Worm (Caenorhabditis elegans) whole organism, young adult: ENCODE data around the gene gst-6.

Experiments
- B0019.2 ChIP-seq: fragments of 200-800 bp; sonication (Bioruptor generic); conservative IDR thresholded peaks from 2 replicates; pipeline ENCODE4 v1.3.6; 2022; ENCODE audit warnings: missing genetic modification reagents, missing genetic modification characterization, missing compliant biosample characterization
- F22D6.2 ChIP-seq: sonication (generic microtip); optimal IDR thresholded peaks from 2 replicates; lab custom pipeline; 2016; ENCODE audit warnings: mild to moderate bottlenecking, missing genetic modification characterization, missing compliant biosample characterization
- F23B12.7 ChIP-seq: sonication (generic microtip); optimal IDR thresholded peaks from 2 replicates; lab custom pipeline; 2017; ENCODE audit warnings: missing genetic modification characterization, mild to moderate bottlenecking, missing compliant biosample characterization, antibody characterized with exemption, moderate library complexity; ENCODE audit not compliant: insufficient read depth
- F33H1.4 ChIP-seq: fragments of 200-800 bp; sonication (Bioruptor generic); IDR thresholded peaks from 2 replicates; pipeline ENCODE4 v1.3.6; 2022; ENCODE audit warnings: missing genetic modification reagents, missing genetic modification characterization, missing compliant biosample characterization
- F37B4.10 ChIP-seq: fragments of 200-800 bp; sonication (Bioruptor generic); IDR thresholded peaks from 2 replicates; pipeline ENCODE4 v1.3.6; 2022; ENCODE audit warnings: missing genetic modification characterization, missing compliant biosample characterization
- F49E8.2 ChIP-seq: sonication (generic microtip); optimal IDR thresholded peaks from 3 replicates; lab custom pipeline; 2017; ENCODE audit warnings: missing genetic modification characterization, mild to moderate bottlenecking, missing compliant biosample characterization, antibody characterized with exemption, moderate library complexity; ENCODE audit not compliant: insufficient read depth
- K11D2.4 ChIP-seq: fragments of 200-800 bp; sonication (Bioruptor generic); IDR thresholded peaks from 2 replicates; pipeline ENCODE4 v1.3.6; 2022; ENCODE audit warnings: missing genetic modification reagents, missing genetic modification characterization, missing compliant biosample characterization
- K12H6.12 ChIP-seq: fragments of 200-800 bp; sonication (Bioruptor generic); optimal IDR thresholded peaks from 2 replicates; lab custom pipeline; 2018; ENCODE audit warnings: mild to moderate bottlenecking, missing genetic modification characterization, missing compliant biosample characterization
- Y95B8A.8 ChIP-seq: fragments of 200-800 bp; sonication (Bioruptor generic); IDR thresholded peaks from 2 replicates; pipeline ENCODE4 v1.3.6; 2022; ENCODE audit warnings: missing genetic modification reagents, missing genetic modification characterization, missing compliant biosample characterization
- ZK185.1 ChIP-seq: sonication (generic microtip); optimal IDR thresholded peaks from 2 replicates; lab custom pipeline; 2016; ENCODE audit warnings: mild to moderate bottlenecking, missing genetic modification characterization, missing compliant biosample characterization; ENCODE audit not compliant: poor library complexity, severe bottlenecking
- athp-1 ChIP-seq: sonication (generic microtip); optimal IDR thresholded peaks from 2 replicates; lab custom pipeline; 2017; ENCODE audit warnings: mild to moderate bottlenecking, missing genetic modification characterization, missing compliant biosample characterization
- attf-5 ChIP-seq: fragments of 200-800 bp; sonication (Bioruptor generic); optimal IDR thresholded peaks from 2 replicates; lab custom pipeline; 2018; ENCODE audit warnings: mild to moderate bottlenecking, missing genetic modification characterization, missing compliant biosample characterization
- bed-1 ChIP-seq: fragments of 200-800 bp; sonication (Bioruptor generic); IDR thresholded peaks from 2 replicates; pipeline ENCODE4 v1.3.6; 2022; ENCODE audit warnings: missing genetic modification reagents, missing genetic modification characterization, missing compliant biosample characterization
- bed-2 ChIP-seq: fragments of 200-800 bp; sonication (Bioruptor generic); IDR thresholded peaks from 2 replicates; pipeline ENCODE4 v1.3.6; 2022; ENCODE audit warnings: missing genetic modification reagents, missing genetic modification characterization, missing compliant biosample characterization
- cebp-1 ChIP-seq, 2 experiments: fragments of 200-800 bp in 1 of 2; sonication (Bioruptor generic) in 1 of 2; sonication (generic microtip) in 1 of 2; IDR thresholded peaks in 1 of 2; optimal IDR thresholded peaks in 1 of 2; 2 replicates each; pipeline versions ENCODE4 v1.3.6 to Lab custom; 2017 to 2022; ENCODE audit warnings: missing compliant biosample characterization in 2 of 2, missing genetic modification characterization in 2 of 2, mild to moderate bottlenecking in 1 of 2, missing genetic modification reagents in 1 of 2, moderate library complexity in 1 of 2
- chd-7 ChIP-seq: sonication (generic microtip); optimal IDR thresholded peaks from 2 replicates; lab custom pipeline; 2016; ENCODE audit warnings: mild to moderate bottlenecking, missing genetic modification characterization, moderate library complexity, missing compliant biosample characterization
- dpff-1 ChIP-seq: sonication (generic microtip); optimal IDR thresholded peaks from 2 replicates; lab custom pipeline; 2017; ENCODE audit warnings: mild to moderate bottlenecking, missing genetic modification characterization, missing compliant biosample characterization
- dpl-1 ChIP-seq: fragments of 150-350 bp; optimal IDR thresholded peaks from 2 replicates; lab custom pipeline; 2014; ENCODE audit warnings: missing biosample characterization, missing genetic modification reagents, missing genetic modification characterization
- him-1 ChIP-seq: sonication (generic microtip); optimal IDR thresholded peaks from 2 replicates; lab custom pipeline; 2016; ENCODE audit warnings: missing genotype, missing genetic modification reagents, missing genetic modification characterization, missing compliant biosample characterization
- hlh-12 ChIP-seq: sonication (generic microtip); optimal IDR thresholded peaks from 2 replicates; lab custom pipeline; 2016; ENCODE audit warnings: missing genetic modification characterization, missing compliant biosample characterization
- let-526 ChIP-seq: fragments of 200-800 bp; sonication (Bioruptor generic); IDR thresholded peaks from 2 replicates; pipeline ENCODE4 v1.3.6; 2022; ENCODE audit warnings: missing genetic modification reagents, missing genetic modification characterization, missing compliant biosample characterization
- let-607 ChIP-seq, 2 experiments: fragments of 200-800 bp in 1 of 2; sonication (Bioruptor generic) in 1 of 2; sonication (generic microtip) in 1 of 2; optimal IDR thresholded peaks; 2 replicates each; lab custom pipeline; 2016 to 2018; ENCODE audit warnings: mild to moderate bottlenecking in 2 of 2, missing compliant biosample characterization in 2 of 2, missing genetic modification characterization in 2 of 2, moderate library complexity in 2 of 2, missing genotype in 1 of 2
- lin-26 ChIP-seq: fragments of 200-800 bp; sonication (Bioruptor generic); IDR thresholded peaks from 2 replicates; pipeline ENCODE4 v1.3.6; 2022; ENCODE audit warnings: missing genetic modification reagents, missing genetic modification characterization, missing compliant biosample characterization
- lin-35 ChIP-seq, 3 experiments: fragments of 150-350 bp in 2 of 3; sonication (generic microtip) in 1 of 3; optimal IDR thresholded peaks; 2 replicates each; lab custom pipeline; 2014 to 2018; ENCODE audit warnings: missing biosample characterization in 3 of 3, missing genetic modification characterization in 3 of 3, missing genetic modification reagents in 3 of 3
- lsl-1 ChIP-seq: fragments of 200-800 bp; sonication (Bioruptor generic); optimal IDR thresholded peaks from 2 replicates; lab custom pipeline; 2018; ENCODE audit warnings: mild to moderate bottlenecking, missing genetic modification characterization, moderate library complexity, missing compliant biosample characterization
- madf-6 ChIP-seq: fragments of 200-800 bp; sonication (Bioruptor generic); IDR thresholded peaks from 2 replicates; pipeline ENCODE4 v1.3.6; 2022; ENCODE audit warnings: missing genetic modification reagents, missing genetic modification characterization, missing compliant biosample characterization
- mes-4 ChIP-seq: sonication (generic microtip); optimal IDR thresholded peaks from 2 replicates; lab custom pipeline; 2016; ENCODE audit warnings: missing genotype, missing genetic modification characterization, missing compliant biosample characterization
- nfyb-1 ChIP-seq: fragments of 200-800 bp; sonication (Bioruptor generic); IDR thresholded peaks from 2 replicates; pipeline ENCODE4 v1.3.6; 2022; ENCODE audit warnings: missing genetic modification reagents, missing genetic modification characterization, missing compliant biosample characterization
- nhr-27 ChIP-seq: fragments of 200-800 bp; sonication (Bioruptor generic); optimal IDR thresholded peaks from 2 replicates; lab custom pipeline; 2018; ENCODE audit warnings: mild to moderate bottlenecking, missing genetic modification characterization, moderate library complexity, missing compliant biosample characterization
- pbrm-1 ChIP-seq: fragments of 200-800 bp; sonication (Bioruptor generic); IDR thresholded peaks from 2 replicates; pipeline ENCODE4 v1.3.6; 2022; ENCODE audit warnings: missing genetic modification reagents, missing genetic modification characterization, missing compliant biosample characterization
- pha-4 ChIP-seq: fragments of 150-350 bp; sonication (generic microtip); optimal IDR thresholded peaks from 2 replicates; lab custom pipeline; 2014; ENCODE audit warnings: missing biosample characterization, missing genetic modification reagents, missing genetic modification characterization
- sdz-38 ChIP-seq: sonication (generic microtip); optimal IDR thresholded peaks from 2 replicates; lab custom pipeline; 2016; ENCODE audit warnings: missing genotype, missing genetic modification characterization, missing compliant biosample characterization
- sea-2 ChIP-seq: fragments of 200-800 bp; sonication (Bioruptor generic); IDR thresholded peaks from 2 replicates; pipeline ENCODE4 v1.3.6; 2022; ENCODE audit warnings: missing genetic modification characterization, missing compliant biosample characterization
- snpc-1.3 ChIP-seq: sonication (generic microtip); optimal IDR thresholded peaks from 2 replicates; lab custom pipeline; 2017; ENCODE audit warnings: missing genetic modification characterization, mild to moderate bottlenecking, missing compliant biosample characterization, antibody characterized with exemption, moderate library complexity, missing genotype, missing genetic modification reagents; ENCODE audit not compliant: insufficient read depth
- snpc-4 ChIP-seq, 5 experiments: fragments of 150-350 bp in 1 of 5; sonication (generic microtip) in 4 of 5; optimal IDR thresholded peaks; 2 replicates each; lab custom pipeline; 2014 to 2018; ENCODE audit warnings: missing genetic modification characterization in 5 of 5, missing biosample characterization in 3 of 5, antibody characterized with exemption in 2 of 5, mild to moderate bottlenecking in 2 of 5, missing compliant biosample characterization in 2 of 5, missing genotype in 2 of 5, moderate library complexity in 2 of 5, missing genetic modification reagents in 1 of 5
- sptf-2 ChIP-seq: fragments of 200-800 bp; sonication (Bioruptor generic); optimal IDR thresholded peaks from 2 replicates; lab custom pipeline; 2018; ENCODE audit warnings: mild to moderate bottlenecking, missing genetic modification characterization, missing compliant biosample characterization
- ztf-25 ChIP-seq: fragments of 200-800 bp; sonication (Bioruptor generic); IDR thresholded peaks from 2 replicates; pipeline ENCODE4 v1.3.6; 2022; ENCODE audit warnings: missing genetic modification reagents, missing genetic modification characterization, missing compliant biosample characterization
- ztf-28 ChIP-seq: fragments of 200-800 bp; sonication (Bioruptor generic); IDR thresholded peaks from 2 replicates; pipeline ENCODE4 v1.3.6; 2022; ENCODE audit warnings: missing genetic modification reagents, missing genetic modification characterization, missing compliant biosample characterization

gst-6 gene

DNA sequence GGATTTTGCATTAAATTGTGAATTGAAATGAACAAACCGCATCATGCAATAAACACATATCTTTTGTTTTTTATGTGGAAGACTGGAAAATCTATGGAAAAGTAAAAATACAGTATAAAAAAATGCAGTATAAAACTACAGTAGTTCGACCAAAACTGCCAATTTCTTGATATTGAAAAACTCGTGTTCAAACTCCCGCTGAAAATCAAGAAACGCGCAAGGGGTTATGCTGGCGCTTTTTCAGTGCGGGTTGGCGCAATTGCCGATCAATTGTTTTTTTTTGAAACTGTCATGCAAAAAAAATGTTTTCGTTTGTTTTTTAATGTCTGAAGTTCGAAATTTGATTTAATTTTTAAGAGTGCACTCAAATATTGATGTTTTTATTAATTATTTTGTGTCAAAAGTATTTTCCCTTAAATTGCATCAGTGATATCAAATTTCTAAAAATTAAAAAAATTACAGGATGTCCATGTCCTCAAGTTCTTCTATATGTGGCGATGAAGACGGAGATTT lies 28.0 kb upstream of the gst-6 start, which contains the start of gene dnj-9 (continued):
- TF ChIP-seq F37B4.10 (GFP tag; lab: Robert Waterston, UW) (no peak), lin-26 (GFP tag; lab: Robert Waterston, UW) (peak; percentile 40; the same call in 1 of the 2 replicates), madf-6 (GFP tag; lab: Robert Waterston, UW) (peak; percentile 95), B0019.2 (GFP tag; lab: Robert Waterston, UW) (peak; percentile 32; the same call in 1 of the 2 replicates), him-1 (tag; lab: Kevin White, UChicago) (peak; percentile 81), F33H1.4 (GFP tag; lab: Robert Waterston, UW) (peak; percentile 84), mes-4 (tag; lab: Kevin White, UChicago) (peak; percentile 34), ztf-25 (GFP tag; lab: Robert Waterston, UW) (0 out of 2 replicates have a peak, but pooled peaks have one; percentile 41), sdz-38 (no peak), snpc-1.3 (tag; lab: Kevin White, UChicago) (peak; percentile 92), snpc-4 (GFP tag; optimal IDR thresholded peaks at IDR 0.05; lab: Kevin White, UChicago) (peak; percentile 74), snpc-4 (tag; optimal IDR thresholded peaks at IDR 0.05; lab: Kevin White, UChicago) (peak in 3 of 4 experiments; percentile 82 to 86 (median 84)), F22D6.2 (tag; lab: Kevin White, UChicago) (peak; percentile 87), lsl-1 (GFP tag; lab: Kevin White, UChicago) (peak; percentile 82), ztf-28 (no peak)

DNA sequence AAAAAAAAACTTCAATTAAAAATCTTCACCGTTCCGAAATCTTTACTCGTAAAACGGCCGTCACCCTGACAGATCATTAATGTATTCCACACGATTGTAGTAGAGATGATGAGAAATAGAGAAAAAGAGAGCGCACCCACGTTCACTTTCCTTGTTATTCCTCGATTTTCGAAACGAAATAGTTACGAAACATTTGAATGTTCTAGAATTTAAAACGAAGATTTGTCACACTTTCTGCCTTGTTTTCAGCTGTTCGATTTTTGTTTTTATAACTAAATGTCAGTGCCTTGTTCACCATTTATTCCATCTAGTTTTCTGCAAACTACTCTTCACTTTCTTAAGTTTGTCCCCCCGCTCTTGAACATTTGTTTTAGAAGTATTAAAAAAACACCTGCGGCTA lies 24.9 kb upstream of the gst-6 start:
- TF ChIP-seq ZK185.1 (no peak), pha-4 (tag; lab: Kevin White, UChicago) (no peak), sea-2 (no peak), Y95B8A.8 (GFP tag; lab: Robert Waterston, UW) (no peak), cebp-1 (GFP tag; IDR thresholded peaks at IDR 0.05; lab: Robert Waterston, UW) (no peak), cebp-1 (tag; optimal IDR thresholded peaks at IDR 0.05; lab: Kevin White, UChicago) (peak; percentile 66), dpl-1 (GFP tag; lab: Kevin White, UChicago) (no peak), B0019.2 (GFP tag; lab: Robert Waterston, UW) (no peak), bed-2 (GFP tag; lab: Robert Waterston, UW) (no peak), lin-35 (GFP tag; optimal IDR thresholded peaks at IDR 0.05; lab: Kevin White, UChicago) (no peak)

DNA sequence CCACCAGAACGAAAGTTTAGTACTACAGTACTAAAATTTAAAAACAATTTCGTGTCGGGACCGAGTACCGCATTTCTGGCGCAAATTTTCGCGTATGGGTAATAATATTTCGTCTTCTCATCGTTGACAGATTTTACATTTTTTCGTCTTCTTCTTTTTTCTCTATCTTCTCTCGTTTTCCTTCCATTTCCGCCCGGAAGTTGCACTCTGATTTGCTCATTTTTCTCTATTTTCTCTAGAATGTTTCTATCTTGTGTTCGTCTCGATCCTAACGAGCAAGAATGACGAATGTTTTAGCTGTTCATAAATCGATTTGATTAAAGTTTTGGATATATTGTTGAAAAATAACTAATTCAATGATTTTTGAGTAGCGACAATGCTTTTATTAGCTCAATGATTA lies 24.2 kb upstream of the gst-6 start:
- TF ChIP-seq K11D2.4 (GFP tag; lab: Robert Waterston, UW) (0 out of 2 replicates have a peak, but pooled peaks have one; percentile 19), F49E8.2 (tag; lab: Kevin White, UChicago) (no peak)

DNA sequence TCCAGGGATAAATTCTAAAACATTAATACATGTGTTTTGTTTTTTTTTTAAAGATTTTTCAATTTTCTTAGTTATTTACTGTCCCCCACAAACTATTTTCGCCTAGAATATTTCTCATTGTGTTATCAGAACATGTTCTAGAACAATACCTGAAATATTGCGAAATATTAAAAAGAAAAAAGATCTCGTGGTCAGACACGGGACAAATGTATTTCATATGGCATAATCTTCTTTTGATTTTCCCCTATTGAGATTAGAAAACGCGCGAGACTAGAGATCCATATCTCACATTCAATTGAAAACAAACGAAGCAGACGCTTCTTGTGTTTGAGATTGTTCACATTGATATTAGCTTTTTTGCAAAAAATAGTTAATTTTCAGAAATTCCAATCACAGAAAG lies 23.6 kb upstream of the gst-6 start:
- no peak for TF ChIP-seq dpff-1 (tag; lab: Kevin White, UChicago)
- peak; percentile 96 for TF ChIP-seq cebp-1 (GFP tag; IDR thresholded peaks at IDR 0.05; lab: Robert Waterston, UW)
- peak; percentile 99 for TF ChIP-seq cebp-1 (tag; optimal IDR thresholded peaks at IDR 0.05; lab: Kevin White, UChicago)
- TF ChIP-seq pbrm-1 (GFP tag; lab: Robert Waterston, UW) = 0 out of 2 replicates have a peak, but pooled peaks have one; percentile 12
- TF ChIP-seq sptf-2 (GFP tag; lab: Kevin White, UChicago) = no peak
- TF ChIP-seq let-607 (tag; optimal IDR thresholded peaks at IDR 0.05; lab: Kevin White, UChicago) = no peak
- no peak for TF ChIP-seq athp-1 (tag; lab: Kevin White, UChicago)
- TF ChIP-seq chd-7 = no peak
- no peak for TF ChIP-seq hlh-12 (tag; lab: Kevin White, UChicago)
- TF ChIP-seq F23B12.7 (tag; lab: Kevin White, UChicago) = no peak
- no peak for TF ChIP-seq nhr-27 (tag; lab: Kevin White, UChicago)
- TF ChIP-seq K12H6.12 (tag; lab: Kevin White, UChicago) = no peak
- 0 out of 2 replicates have a peak, but pooled peaks have one; percentile 13 for TF ChIP-seq lin-26 (GFP tag; lab: Robert Waterston, UW)
- 0 out of 2 replicates have a peak, but pooled peaks have one; percentile 46 for TF ChIP-seq nfyb-1 (GFP tag; lab: Robert Waterston, UW)
- peak; percentile 39 for TF ChIP-seq attf-5
- peak; percentile 24; the same call in 1 of the 2 replicates for TF ChIP-seq let-526 (GFP tag; lab: Robert Waterston, UW)
- no peak for TF ChIP-seq snpc-1.3 (tag; lab: Kevin White, UChicago)
- TF ChIP-seq bed-1 (GFP tag; lab: Robert Waterston, UW) = no peak
